Worm (Caenorhabditis elegans) whole organism, late embryonic: ENCODE results near the gene srx-102.

Experiments
- pha-4 ChIP-seq: fragments of 150-350 bp; optimal IDR thresholded peaks from 2 replicates; lab custom pipeline; 2018; ENCODE audit warnings: missing biosample characterization, missing genetic modification reagents, missing genetic modification characterization
- unc-55 ChIP-seq: sonication (generic microtip); optimal IDR thresholded peaks from 2 replicates; lab custom pipeline; 2017; ENCODE audit warnings: missing biosample characterization, missing genetic modification reagents, missing genetic modification characterization

DNA sequence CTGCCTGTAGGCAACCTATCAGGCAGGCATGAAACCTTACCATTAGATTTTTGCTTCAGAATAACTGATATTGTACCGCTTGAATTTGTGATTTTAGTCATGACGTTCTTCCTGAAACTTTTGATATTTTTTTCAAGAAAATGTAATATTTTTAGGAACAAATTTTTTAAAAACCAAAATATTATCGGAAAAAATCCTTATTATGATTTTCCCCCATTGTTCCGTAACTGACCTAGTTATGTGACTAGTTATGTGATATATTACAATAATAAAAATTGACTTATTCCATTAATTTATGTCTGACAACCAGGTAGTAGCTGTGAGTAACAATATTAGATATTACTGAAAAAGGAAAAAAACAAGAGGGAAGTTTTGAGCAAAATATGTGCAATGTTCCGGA is 23.6 kb downstream of the srx-102 start, which contains the start of gene srx-98:
- TF ChIP-seq pha-4 (tag; lab: Kevin White, UChicago), result no peak
- TF ChIP-seq unc-55 (GFP tag; lab: Kevin White, UChicago), result no peak
